Fruit fly (Drosophila melanogaster): Measurements from ENCODE around the gene mRpL12.

dm6 chr3L:8955199-8955598 is 1.4 kb upstream of the mRpL12 start:
- TF ChIP-seq CG8478 (optimal IDR thresholded peaks at IDR 0.05) (no peak), CTCF (optimal IDR thresholded peaks at IDR 0.05) (no peak)

Measured in S2 (cell line).